Worm (Caenorhabditis elegans) whole organism, L4 larva: ENCODE results near the gene Y67D8B.1.

Source experiments
- D1046.2 ChIP-seq: fragments of 200-800 bp; sonication (Bioruptor generic); IDR thresholded peaks from 2 replicates; pipeline ENCODE4 v1.3.6; 2022; ENCODE audit warnings: missing genetic modification characterization, missing compliant biosample characterization
- F26F4.8 ChIP-seq: fragments of 200-800 bp; sonication (Bioruptor generic); conservative IDR thresholded peaks from 2 replicates; pipeline ENCODE4 v1.3.6; 2022; ENCODE audit warnings: missing genetic modification characterization, missing compliant biosample characterization
- F44E2.7 ChIP-seq: fragments of 200-800 bp; sonication (Bioruptor generic); IDR thresholded peaks from 2 replicates; pipeline ENCODE4 v2.1.2; 2022; ENCODE audit warnings: missing genetic modification characterization, missing compliant biosample characterization
- Y105C5A.15 ChIP-seq: fragments of 200-800 bp; sonication (Bioruptor generic); IDR thresholded peaks from 2 replicates; pipeline ENCODE4 v1.3.6; 2022; ENCODE audit warnings: missing genetic modification characterization, missing compliant biosample characterization
- Y48G9A.11 ChIP-seq: fragments of 200-800 bp; sonication (Bioruptor generic); IDR thresholded peaks from 2 replicates; pipeline ENCODE4 v1.3.6; 2022; ENCODE audit warnings: missing genetic modification reagents, missing genetic modification characterization, missing compliant biosample characterization
- Y5F2A.4 ChIP-seq: fragments of 200-800 bp; sonication (Bioruptor generic); optimal IDR thresholded peaks from 2 replicates; lab custom pipeline; 2018; ENCODE audit warnings: mild to moderate bottlenecking, missing genetic modification characterization, missing compliant biosample characterization
- Y75B8A.6 ChIP-seq: fragments of 200-800 bp; sonication (Bioruptor generic); IDR thresholded peaks from 2 replicates; pipeline ENCODE4 v1.3.6; 2022; ENCODE audit warnings: missing genetic modification reagents, missing genetic modification characterization, missing compliant biosample characterization
- ama-1 ChIP-seq: fragments of 150-350 bp; optimal IDR thresholded peaks from 2 replicates; lab custom pipeline; 2014; ENCODE audit warnings: inconsistent platforms, mixed read lengths
- attf-4 ChIP-seq: sonication (generic microtip); optimal IDR thresholded peaks from 3 replicates; lab custom pipeline; 2017; ENCODE audit warnings: missing biosample characterization, missing genetic modification characterization
- ceh-20 ChIP-seq: fragments of 200-800 bp; sonication (Bioruptor generic); IDR thresholded peaks from 2 replicates; pipeline ENCODE4 v1.3.6; 2022; ENCODE audit warnings: missing genetic modification reagents, missing genetic modification characterization, missing compliant biosample characterization
- ceh-28 ChIP-seq: fragments of 150-350 bp; optimal IDR thresholded peaks from 2 replicates; lab custom pipeline; 2014; ENCODE audit warnings: missing biosample characterization, missing genetic modification reagents, missing genetic modification characterization
- ceh-82 ChIP-seq: sonication (generic microtip); optimal IDR thresholded peaks from 2 replicates; lab custom pipeline; 2017; ENCODE audit warnings: missing biosample characterization, missing genetic modification characterization
- ces-1 ChIP-seq: fragments of 150-350 bp; sonication (generic microtip); optimal IDR thresholded peaks from 4 replicates; lab custom pipeline; 2014; ENCODE audit warnings: missing biosample characterization, missing genetic modification reagents, missing genetic modification characterization
- daf-12 ChIP-seq: fragments of 150-350 bp; optimal IDR thresholded peaks from 2 replicates; lab custom pipeline; 2014; ENCODE audit warnings: missing biosample characterization, missing genetic modification reagents, missing genetic modification characterization
- dmd-6 ChIP-seq: fragments of 200-800 bp; sonication (Bioruptor generic); IDR thresholded peaks from 2 replicates; pipeline ENCODE4 v1.3.6; 2022; ENCODE audit warnings: missing genetic modification reagents, missing genetic modification characterization, missing compliant biosample characterization
- dmd-8 ChIP-seq: fragments of 200-800 bp; sonication (Bioruptor generic); IDR thresholded peaks from 2 replicates; pipeline ENCODE4 v1.3.6; 2022; ENCODE audit warnings: missing genetic modification characterization, missing compliant biosample characterization
- dmd-9 ChIP-seq: fragments of 200-800 bp; sonication (Bioruptor generic); IDR thresholded peaks from 2 replicates; pipeline ENCODE4 v1.3.6; 2022; ENCODE audit warnings: missing genetic modification reagents, missing genetic modification characterization, missing compliant biosample characterization
- dpl-1 ChIP-seq: fragments of 150-350 bp; optimal IDR thresholded peaks from 2 replicates; lab custom pipeline; 2014; ENCODE audit warnings: missing biosample characterization, missing genetic modification reagents, missing genetic modification characterization
- duxl-1 ChIP-seq: sonication (generic microtip); optimal IDR thresholded peaks from 2 replicates; lab custom pipeline; 2016; ENCODE audit warnings: mild to moderate bottlenecking, missing genetic modification characterization, moderate library complexity, missing compliant biosample characterization; ENCODE audit not compliant: poor library complexity
- egl-43 ChIP-seq: fragments of 200-800 bp; sonication (Bioruptor generic); IDR thresholded peaks from 2 replicates; pipeline ENCODE4 v1.3.6; 2022; ENCODE audit warnings: missing genetic modification reagents, missing genetic modification characterization, missing compliant biosample characterization
- fos-1 ChIP-seq: fragments of 150-350 bp; optimal IDR thresholded peaks from 2 replicates; lab custom pipeline; 2014; ENCODE audit warnings: missing biosample characterization, missing genetic modification characterization
- hlh-11 ChIP-seq: fragments of 200-800 bp; sonication (Bioruptor generic); optimal IDR thresholded peaks from 2 replicates; lab custom pipeline; 2018; ENCODE audit warnings: mild to moderate bottlenecking, missing genetic modification characterization, missing compliant biosample characterization
- hlh-30 ChIP-seq: sonication (generic microtip); optimal IDR thresholded peaks from 2 replicates; lab custom pipeline; 2017; ENCODE audit warnings: antibody characterized with exemption, mild to moderate bottlenecking, missing genetic modification characterization, missing compliant biosample characterization; ENCODE audit not compliant: insufficient read depth
- jun-1 ChIP-seq: fragments of 150-350 bp; optimal IDR thresholded peaks from 2 replicates; lab custom pipeline; 2014; ENCODE audit warnings: missing biosample characterization, missing genetic modification reagents, missing genetic modification characterization
- lin-1 ChIP-seq: fragments of 200-800 bp; sonication (Bioruptor generic); IDR thresholded peaks from 2 replicates; pipeline ENCODE4 v1.3.6; 2022; ENCODE audit warnings: missing genetic modification reagents, missing genetic modification characterization, missing compliant biosample characterization
- lin-29 ChIP-seq: fragments of 200-800 bp; sonication (Bioruptor generic); IDR thresholded peaks from 2 replicates; pipeline ENCODE4 v1.3.6; 2022; ENCODE audit warnings: missing genetic modification reagents, missing genetic modification characterization, missing compliant biosample characterization
- lin-38 ChIP-seq: fragments of 200-800 bp; sonication (Bioruptor generic); IDR thresholded peaks from 2 replicates; pipeline ENCODE4 v1.3.6; 2022; ENCODE audit warnings: missing genetic modification reagents, missing genetic modification characterization, missing compliant biosample characterization
- lir-3 ChIP-seq: sonication (generic microtip); optimal IDR thresholded peaks from 2 replicates; lab custom pipeline; 2016; ENCODE audit warnings: mild to moderate bottlenecking, missing genetic modification characterization, missing compliant biosample characterization
- lsy-2 ChIP-seq, 2 experiments: fragments of 150-350 bp in 1 of 2; sonication (generic microtip) in 1 of 2; optimal IDR thresholded peaks; 2 replicates each; lab custom pipeline; 2014 to 2017; ENCODE audit warnings: missing biosample characterization in 2 of 2, missing genetic modification characterization in 2 of 2
- madf-5 ChIP-seq, 2 experiments: fragments of 200-800 bp; sonication (Bioruptor generic); IDR thresholded peaks; 2 replicates each; pipeline ENCODE4 v1.3.6; 2022; ENCODE audit warnings: missing compliant biosample characterization in 2 of 2, missing genetic modification characterization in 2 of 2
- mdl-1 ChIP-seq, 2 experiments: fragments of 150-350 bp in 1 of 2; sonication (generic microtip) in 1 of 2; optimal IDR thresholded peaks; 2 replicates each; lab custom pipeline; 2014 to 2017; ENCODE audit warnings: missing biosample characterization in 2 of 2, missing genetic modification characterization in 2 of 2
- mep-1 ChIP-seq: fragments of 150-350 bp; sonication (generic microtip); optimal IDR thresholded peaks from 3 replicates; lab custom pipeline; 2014; ENCODE audit warnings: missing biosample characterization, missing genetic modification characterization
- nhr-102 ChIP-seq: sonication (generic microtip); optimal IDR thresholded peaks from 2 replicates; lab custom pipeline; 2016; ENCODE audit warnings: mild to moderate bottlenecking, missing genetic modification characterization, moderate library complexity, missing compliant biosample characterization
- nhr-25 ChIP-seq: sonication (generic microtip); optimal IDR thresholded peaks from 2 replicates; lab custom pipeline; 2017; ENCODE audit warnings: missing genetic modification characterization, mild to moderate bottlenecking, missing compliant biosample characterization, antibody characterized with exemption, moderate library complexity, borderline replicate concordance; ENCODE audit not compliant: insufficient read depth
- nhr-28 ChIP-seq: fragments of 150-350 bp; optimal IDR thresholded peaks from 2 replicates; lab custom pipeline; 2014; ENCODE audit warnings: missing biosample characterization, missing genetic modification characterization
- nhr-42 ChIP-seq: fragments of 200-800 bp; sonication (Bioruptor generic); IDR thresholded peaks from 2 replicates; pipeline ENCODE4 v1.3.6; 2022; ENCODE audit warnings: missing genetic modification characterization, missing compliant biosample characterization
- nhr-48 ChIP-seq: sonication (generic microtip); optimal IDR thresholded peaks from 2 replicates; lab custom pipeline; 2016; ENCODE audit warnings: mild to moderate bottlenecking, missing genetic modification characterization, missing compliant biosample characterization
- nhr-77 ChIP-seq: fragments of 150-350 bp; optimal IDR thresholded peaks from 2 replicates; lab custom pipeline; 2014; ENCODE audit warnings: missing biosample characterization, missing genetic modification characterization
- php-3 ChIP-seq: fragments of 200-800 bp; sonication (Bioruptor generic); IDR thresholded peaks from 2 replicates; pipeline ENCODE4 v1.3.6; 2022; ENCODE audit warnings: missing genetic modification reagents, missing genetic modification characterization, missing compliant biosample characterization
- pqm-1 ChIP-seq: sonication (generic microtip); optimal IDR thresholded peaks from 2 replicates; lab custom pipeline; 2017; ENCODE audit warnings: missing biosample characterization, missing genetic modification characterization
- set-16 ChIP-seq: fragments of 200-800 bp; sonication (Bioruptor generic); IDR thresholded peaks from 2 replicates; pipeline ENCODE4 v1.3.6; 2022; ENCODE audit warnings: missing genetic modification reagents, missing genetic modification characterization, missing compliant biosample characterization
- snpc-1.2 ChIP-seq: fragments of 200-800 bp; sonication (Bioruptor generic); IDR thresholded peaks from 2 replicates; pipeline ENCODE4 v1.3.6; 2022; ENCODE audit warnings: missing genetic modification reagents, missing genetic modification characterization, missing compliant biosample characterization
- snpc-4 ChIP-seq: fragments of 150-350 bp; optimal IDR thresholded peaks from 2 replicates; lab custom pipeline; 2014; ENCODE audit warnings: missing biosample characterization, missing genetic modification characterization
- tag-97 ChIP-seq: fragments of 200-800 bp; sonication (Bioruptor generic); IDR thresholded peaks from 2 replicates; pipeline ENCODE4 v1.3.6; 2022; ENCODE audit warnings: missing genetic modification characterization, missing compliant biosample characterization
- tra-1 ChIP-seq: fragments of 200-800 bp; sonication (Bioruptor generic); IDR thresholded peaks from 2 replicates; pipeline ENCODE4 v1.3.6; 2022; ENCODE audit warnings: missing genetic modification reagents, missing genetic modification characterization, missing compliant biosample characterization
- unc-62 ChIP-seq, 3 experiments: fragments of 150-350 bp in 1 of 3; sonication (generic microtip); optimal IDR thresholded peaks in 2 of 3; peaks in 1 of 3; 1 replicate in 1 of 3; 2 replicates in 2 of 3; lab custom pipeline; 2014 to 2017; ENCODE audit warnings: missing biosample characterization in 3 of 3, missing genetic modification characterization in 3 of 3, missing genetic modification reagents in 3 of 3, missing genotype in 1 of 3
- zag-1 ChIP-seq: fragments of 150-350 bp; optimal IDR thresholded peaks from 2 replicates; lab custom pipeline; 2014; ENCODE audit warnings: missing biosample characterization, missing genetic modification characterization
- zfp-2 ChIP-seq: sonication (generic microtip); optimal IDR thresholded peaks from 2 replicates; lab custom pipeline; 2016; ENCODE audit warnings: mild to moderate bottlenecking, missing genetic modification characterization, missing compliant biosample characterization
- zfp-3 ChIP-seq: fragments of 200-800 bp; sonication (Bioruptor generic); conservative IDR thresholded peaks from 2 replicates; pipeline ENCODE4 v1.3.6; 2022; ENCODE audit warnings: missing genetic modification reagents, missing genetic modification characterization, missing compliant biosample characterization
- zip-11 ChIP-seq: fragments of 200-800 bp; sonication (Bioruptor generic); IDR thresholded peaks from 2 replicates; pipeline ENCODE4 v1.3.6; 2022; ENCODE audit warnings: missing genetic modification characterization, missing compliant biosample characterization
- zip-2 ChIP-seq: fragments of 150-350 bp; optimal IDR thresholded peaks from 2 replicates; lab custom pipeline; 2014; ENCODE audit warnings: missing biosample characterization, missing genetic modification characterization
- ztf-7 ChIP-seq: fragments of 150-350 bp; optimal IDR thresholded peaks from 2 replicates; lab custom pipeline; 2014; ENCODE audit warnings: missing biosample characterization, missing genetic modification characterization

Y67D8B.1 gene

ce11 chrIV:3158175-3158574 is 14.2 kb downstream of the Y67D8B.1 start (continued):
- TF ChIP-seq snpc-1.2 (GFP tag; lab: Robert Waterston, UW), result no peak
- TF ChIP-seq Y48G9A.11, result no peak
- no peak for TF ChIP-seq F26F4.8 (GFP tag; lab: Robert Waterston, UW)
- no peak for TF ChIP-seq jun-1 (tag; lab: Kevin White, UChicago)
- TF ChIP-seq madf-5 (GFP tag; IDR thresholded peaks at IDR 0.05; lab: Robert Waterston, UW), result no peak
- no peak for TF ChIP-seq zag-1 (tag; lab: Kevin White, UChicago)
- TF ChIP-seq nhr-102 (tag; lab: Kevin White, UChicago), result peak; percentile 15
- TF ChIP-seq dmd-8 (GFP tag; lab: Robert Waterston, UW), result no peak
- peak; percentile 99 for TF ChIP-seq pqm-1 (tag; lab: Kevin White, UChicago)
- peak; percentile 96 for TF ChIP-seq dmd-6
- no peak for TF ChIP-seq fos-1 (tag; lab: Kevin White, UChicago)
- no peak for TF ChIP-seq lir-3 (tag; lab: Kevin White, UChicago)
- TF ChIP-seq tra-1 (GFP tag; lab: Robert Waterston, UW), result peak; percentile 68; the same call in 1 of the 2 replicates
- no peak for TF ChIP-seq duxl-1 (tag; lab: Kevin White, UChicago)
- no peak for TF ChIP-seq Y105C5A.15 (GFP tag; lab: Robert Waterston, UW)
- TF ChIP-seq hlh-11 (tag; lab: Kevin White, UChicago), result peak; percentile 93
- TF ChIP-seq Y75B8A.6 (GFP tag; lab: Robert Waterston, UW), result no peak
- TF ChIP-seq snpc-4 (tag; lab: Kevin White, UChicago), result no peak
- TF ChIP-seq lin-38, result no peak
- no peak for TF ChIP-seq attf-4 (tag; lab: Kevin White, UChicago)
- peak; percentile 83 for TF ChIP-seq nhr-77
- TF ChIP-seq F44E2.7, result no peak
- TF ChIP-seq ztf-7 (tag; lab: Kevin White, UChicago), result no peak
- no peak for TF ChIP-seq lin-1
- 0 out of 2 replicates have a peak, but pooled peaks have one; percentile 25 for TF ChIP-seq ceh-20
- no peak for TF ChIP-seq ama-1 (lab: Kevin White, UChicago)
- no peak for TF ChIP-seq nhr-25
- no peak for TF ChIP-seq nhr-42 (GFP tag; lab: Robert Waterston, UW)
- peak; percentile 59 for TF ChIP-seq hlh-30 (tag; lab: Kevin White, UChicago)
- no peak for TF ChIP-seq unc-62 (GFP tag; optimal IDR thresholded peaks at IDR 0.05 in 1 of 2; lab: Kevin White, UChicago)
- TF ChIP-seq unc-62 (tag; optimal IDR thresholded peaks at IDR 0.05; lab: Kevin White, UChicago), result no peak
- TF ChIP-seq D1046.2 (GFP tag; lab: Robert Waterston, UW), result no peak
- no peak for TF ChIP-seq set-16 (GFP tag; lab: Robert Waterston, UW)
- TF ChIP-seq zfp-3 (GFP tag; lab: Robert Waterston, UW), result no peak
- TF ChIP-seq php-3, result peak; percentile 96
- TF ChIP-seq ceh-28 (tag; lab: Kevin White, UChicago), result no peak
- TF ChIP-seq zfp-2 (tag; lab: Kevin White, UChicago), result no peak
- no peak for TF ChIP-seq zip-11
- no peak for TF ChIP-seq tag-97 (GFP tag; lab: Robert Waterston, UW)
- no peak for TF ChIP-seq ceh-82 (tag; lab: Kevin White, UChicago)
- TF ChIP-seq mdl-1 (tag; optimal IDR thresholded peaks at IDR 0.05; lab: Kevin White, UChicago), result peak in 1 of 2 experiments; percentile 39
- peak; percentile 73 for TF ChIP-seq nhr-48
- TF ChIP-seq lsy-2 (tag; optimal IDR thresholded peaks at IDR 0.05; lab: Kevin White, UChicago), result no peak
- no peak for TF ChIP-seq Y5F2A.4
- TF ChIP-seq nhr-28 (tag; lab: Kevin White, UChicago), result peak; percentile 95
- TF ChIP-seq mep-1 (tag; lab: Kevin White, UChicago), result peak; percentile 1
- no peak for TF ChIP-seq daf-12
- no peak for TF ChIP-seq egl-43
- TF ChIP-seq zip-2 (tag; lab: Kevin White, UChicago), result no peak
- TF ChIP-seq dmd-9 (GFP tag; lab: Robert Waterston, UW), result no peak
- TF ChIP-seq dpl-1 (GFP tag; lab: Kevin White, UChicago), result no peak
- no peak for TF ChIP-seq ces-1 (GFP tag; lab: Kevin White, UChicago)
- no peak for TF ChIP-seq lin-29 (GFP tag; lab: Robert Waterston, UW)
